Worm (Caenorhabditis elegans) whole organism, dauer: ENCODE measurements around the gene shw-3.
"Not testable (repeated sequence)": the region's sequence is repeated elsewhere in the genome, so short reads cannot be mapped to it uniquely, and the experiment has no call there.

ENCODE experiments used
- unc-62 ChIP-seq: sonication (generic microtip); optimal IDR thresholded peaks from 2 replicates; lab custom pipeline; 2017; ENCODE audit warnings: missing biosample characterization, missing genetic modification reagents, missing genetic modification characterization

Gene shw-3

ce11 chrV:13009843-13010242 lies 22.9 kb upstream of the shw-3 start:
- TF ChIP-seq unc-62 (GFP tag; lab: Kevin White, UChicago) = no peak

ce11 chrV:13009271-13009670 lies 22.3 kb upstream of the shw-3 start:
- no peak for TF ChIP-seq unc-62 (GFP tag; lab: Kevin White, UChicago)

- no peak for TF ChIP-seq unc-62 (GFP tag; lab: Kevin White, UChicago)
Measured at ce11 chrV:13008825-13009224, 21.9 kb upstream of the shw-3 start, which contains the start of gene F15B9.10. Gene F15B9.10 (minus strand): TSS chrV:13008925.

ce11 chrV:13006754-13007153 lies 19.8 kb upstream of the shw-3 start:
- no peak for TF ChIP-seq unc-62 (GFP tag; lab: Kevin White, UChicago)

- TF ChIP-seq unc-62 (GFP tag; lab: Kevin White, UChicago) = no peak
Measured at ce11 chrV:13004374-13004773, 17.4 kb upstream of the shw-3 start.

ce11 chrV:13003378-13003777 lies 16.4 kb upstream of the shw-3 start:
- no peak for TF ChIP-seq unc-62 (GFP tag; lab: Kevin White, UChicago)

ce11 chrV:13002070-13002469 lies 15.1 kb upstream of the shw-3 start, which contains the start of gene inft-2:
Gene inft-2 (plus strand): TSS chrV:13002317.
- no peak for TF ChIP-seq unc-62 (GFP tag; lab: Kevin White, UChicago)

ce11 chrV:13000068-13000467 lies 13.1 kb upstream of the shw-3 start:
- TF ChIP-seq unc-62 (GFP tag; lab: Kevin White, UChicago) = no peak

- no peak for TF ChIP-seq unc-62 (GFP tag; lab: Kevin White, UChicago)
Measured at ce11 chrV:12999559-12999958, 12.6 kb upstream of the shw-3 start, which contains the start of gene far-4. Gene far-4 (minus strand): TSS chrV:12999659.

- TF ChIP-seq unc-62 (GFP tag; lab: Kevin White, UChicago) = no peak
Measured at ce11 chrV:12997422-12997821, 10.5 kb upstream of the shw-3 start, which contains the start of gene far-3. Gene far-3 (minus strand): TSS chrV:12997522.

- no peak for TF ChIP-seq unc-62 (GFP tag; lab: Kevin White, UChicago)
Measured at ce11 chrV:12995269-12995668, 8.3 kb upstream of the shw-3 start, which contains the start of gene far-5. Gene far-5 (plus strand): TSS chrV:12995569.

ce11 chrV:12992891-12993290 lies 5.9 kb upstream of the shw-3 start, which contains the start of the genes F15B9.11 and dsl-7:
Gene F15B9.11 (minus strand): TSS chrV:12992895.
Gene dsl-7 (plus strand): TSS chrV:12993150.
- no peak for TF ChIP-seq unc-62 (GFP tag; lab: Kevin White, UChicago)

ce11 chrV:12988256-12988655 lies 1.3 kb upstream of the shw-3 start, which contains the start of gene F15B9.8:
Gene F15B9.8 (plus strand): TSS chrV:12988556.
- no peak for TF ChIP-seq unc-62 (GFP tag; lab: Kevin White, UChicago)

ce11 chrV:12974047-12974446 lies 12.9 kb downstream of the shw-3 start:
- TF ChIP-seq unc-62 (GFP tag; lab: Kevin White, UChicago) = no peak

- TF ChIP-seq unc-62 (GFP tag; lab: Kevin White, UChicago) = no peak
Measured at ce11 chrV:12970575-12971160, 16.3 kb downstream of the shw-3 start, which contains the start of gene pnn-1. Gene pnn-1 (plus strand): TSS chrV:12971110.

- TF ChIP-seq unc-62 (GFP tag; lab: Kevin White, UChicago) = no peak
Measured at ce11 chrV:12968555-12968954, 18.4 kb downstream of the shw-3 start, which contains the start of gene lin-46. Gene lin-46 (plus strand): TSS chrV:12968855.

- not testable (repeated sequence) for TF ChIP-seq unc-62 (GFP tag; lab: Kevin White, UChicago)
Measured at ce11 chrV:12967925-12968327, 19.0 kb downstream of the shw-3 start, which contains the start of gene R186.8. Gene R186.8 (minus strand): TSS chrV:12967982.
